Fruit fly (Drosophila melanogaster) whole organism, wandering third instar larva: ENCODE data around the gene Ir7f.

Experiments used
- Abd-B ChIP-seq: fragments of >200 bp; optimal IDR thresholded peaks from 2 replicates; lab custom pipeline; 2017; ENCODE audit warnings: missing biosample characterization, missing genetic modification characterization
- CG32264 ChIP-seq: fragments of 200-800 bp; sonication (Bioruptor generic); optimal IDR thresholded peaks from 2 replicates; lab custom pipeline; 2016; ENCODE audit warnings: missing biosample characterization, missing genetic modification characterization
- CG9705 ChIP-seq: fragments of 200-800 bp; sonication (Bioruptor generic); optimal IDR thresholded peaks from 2 replicates; lab custom pipeline; 2018; ENCODE audit warnings: missing biosample characterization, mild to moderate bottlenecking, missing genetic modification characterization
- CrebA ChIP-seq: fragments of 200-800 bp; sonication (Bioruptor generic); optimal IDR thresholded peaks from 2 replicates; lab custom pipeline; 2016; ENCODE audit warnings: missing biosample characterization, mild to moderate bottlenecking, missing genetic modification characterization, borderline replicate concordance
- Dfd ChIP-seq: fragments of >200 bp; optimal IDR thresholded peaks from 2 replicates; lab custom pipeline; 2017; ENCODE audit warnings: missing biosample characterization, missing genetic modification characterization
- Dif ChIP-seq: fragments of 200-275, 200-300 bp; sonication (Bioruptor generic); optimal IDR thresholded peaks from 2 replicates; lab custom pipeline; 2018; ENCODE audit warnings: missing biosample characterization, missing genetic modification characterization; ENCODE audit not compliant: partially characterized antibody
- GATAd ChIP-seq: sonication (Bioruptor generic); optimal IDR thresholded peaks from 2 replicates; lab custom pipeline; 2016; ENCODE audit warnings: missing biosample characterization, missing genetic modification characterization
- HLH106 ChIP-seq: fragments of 200-800 bp; optimal IDR thresholded peaks from 3 replicates; lab custom pipeline; 2019; ENCODE audit warnings: missing biosample characterization, mild to moderate bottlenecking, missing genetic modification characterization, moderate library complexity
- Hnf4 ChIP-seq: fragments of 200-800 bp; sonication (Bioruptor generic); optimal IDR thresholded peaks from 2 replicates; lab custom pipeline; 2016; ENCODE audit warnings: missing biosample characterization, mild to moderate bottlenecking, missing genetic modification characterization
- Hr78 ChIP-seq: fragments of >200 bp; optimal IDR thresholded peaks from 2 replicates; lab custom pipeline; 2017; ENCODE audit warnings: missing biosample characterization, missing genetic modification characterization
- Hr83 ChIP-seq: fragments of 200-300 bp; sonication (Bioruptor generic); optimal IDR thresholded peaks from 2 replicates; lab custom pipeline; 2016; ENCODE audit warnings: missing biosample characterization, mild to moderate bottlenecking, missing genetic modification characterization, moderate library complexity; ENCODE audit not compliant: poor library complexity, severe bottlenecking
- Jra ChIP-seq: sonication (Bioruptor generic); optimal IDR thresholded peaks from 2 replicates; lab custom pipeline; 2016; ENCODE audit warnings: missing biosample characterization, missing genetic modification characterization
- Mio ChIP-seq: sonication (Bioruptor generic); optimal IDR thresholded peaks from 2 replicates; lab custom pipeline; 2016; ENCODE audit warnings: missing biosample characterization, missing genetic modification characterization
- OdsH ChIP-seq: fragments of 200-800 bp; sonication (Bioruptor generic); optimal IDR thresholded peaks from 2 replicates; lab custom pipeline; 2016; ENCODE audit warnings: missing biosample characterization, mild to moderate bottlenecking, missing genetic modification characterization
- Rel ChIP-seq, 2 experiments: fragments of 200-800 bp; sonication (Bioruptor generic) in 1 of 2; optimal IDR thresholded peaks; 2 replicates in 1 of 2; 3 replicates in 1 of 2; lab custom pipeline; 2016 to 2019; ENCODE audit warnings: mild to moderate bottlenecking in 2 of 2, missing biosample characterization in 2 of 2, missing genetic modification characterization in 2 of 2, moderate library complexity in 1 of 2
- Sp1 ChIP-seq: fragments of 200-800 bp; sonication (Bioruptor generic); optimal IDR thresholded peaks from 3 replicates; lab custom pipeline; 2019; ENCODE audit warnings: missing biosample characterization, mild to moderate bottlenecking, missing genetic modification characterization, moderate library complexity
- Vsx2 ChIP-seq: fragments of 200-300, 225-300 bp; sonication (Bioruptor generic); optimal IDR thresholded peaks from 2 replicates; lab custom pipeline; 2018; ENCODE audit warnings: missing biosample characterization, missing genetic modification characterization; ENCODE audit not compliant: partially characterized antibody
- br ChIP-seq: fragments of 200-800 bp; sonication (Bioruptor generic); optimal IDR thresholded peaks from 2 replicates; lab custom pipeline; 2016; ENCODE audit warnings: missing biosample characterization, missing genetic modification characterization
- brk ChIP-seq: fragments of 200-800 bp; sonication (Bioruptor generic); optimal IDR thresholded peaks from 2 replicates; lab custom pipeline; 2016; ENCODE audit warnings: missing biosample characterization, mild to moderate bottlenecking, missing genetic modification characterization
- dl ChIP-seq, 2 experiments: fragments of 175-275, 200-275 bp in 1 of 2; fragments of 200-275 bp in 1 of 2; sonication (Bioruptor generic); optimal IDR thresholded peaks; lab custom pipeline; 2018; ENCODE audit warnings: mild to moderate bottlenecking in 2 of 2, missing biosample characterization in 2 of 2, missing genetic modification characterization in 2 of 2, moderate library complexity in 2 of 2; ENCODE audit not compliant: partially characterized antibody in 2 of 2, insufficient read depth in 1 of 2
- dmrt93B ChIP-seq: fragments of 200-800 bp; sonication (Bioruptor generic); optimal IDR thresholded peaks from 2 replicates; lab custom pipeline; 2018; ENCODE audit warnings: missing biosample characterization, mild to moderate bottlenecking, missing genetic modification characterization
- dsf ChIP-seq: sonication (Bioruptor generic); optimal IDR thresholded peaks from 2 replicates; lab custom pipeline; 2016; ENCODE audit warnings: missing biosample characterization, missing genetic modification characterization, borderline replicate concordance
- ey ChIP-seq: fragments of 200-800 bp; sonication (Bioruptor generic); optimal IDR thresholded peaks from 2 replicates; lab custom pipeline; 2016; ENCODE audit warnings: missing biosample characterization, missing genetic modification characterization
- foxo ChIP-seq, 2 experiments: fragments of 200-800 bp; sonication (Bioruptor generic); optimal IDR thresholded peaks; 2 replicates in 1 of 2; 3 replicates in 1 of 2; lab custom pipeline; 2016 to 2017; ENCODE audit warnings: missing biosample characterization in 2 of 2, missing genetic modification characterization in 2 of 2
- fru ChIP-seq: fragments of 200-800 bp; sonication (Bioruptor generic); optimal IDR thresholded peaks from 3 replicates; lab custom pipeline; 2016; ENCODE audit warnings: missing biosample characterization, mild to moderate bottlenecking, missing genetic modification characterization
- h ChIP-seq: fragments of 200-800 bp; sonication (Bioruptor generic); optimal IDR thresholded peaks from 3 replicates; lab custom pipeline; 2016; ENCODE audit warnings: missing biosample characterization, mild to moderate bottlenecking, missing genetic modification characterization
- jim ChIP-seq: fragments of 175-275, 200-325 bp; sonication (Bioruptor generic); optimal IDR thresholded peaks from 2 replicates; lab custom pipeline; 2016; ENCODE audit warnings: missing biosample characterization, mild to moderate bottlenecking, missing genetic modification characterization
- lola ChIP-seq: fragments of >200 bp; optimal IDR thresholded peaks from 2 replicates; lab custom pipeline; 2017; ENCODE audit warnings: missing biosample characterization, missing genetic modification characterization
- pan ChIP-seq: fragments of >200 bp; optimal IDR thresholded peaks from 2 replicates; lab custom pipeline; 2017
- psq ChIP-seq: fragments of 200-800 bp; sonication (Bioruptor generic); optimal IDR thresholded peaks from 3 replicates; lab custom pipeline; 2017; ENCODE audit warnings: missing biosample characterization, mild to moderate bottlenecking, missing genetic modification characterization, moderate library complexity
- rgr ChIP-seq: fragments of 200-800 bp; sonication (Bioruptor generic); optimal IDR thresholded peaks from 3 replicates; lab custom pipeline; 2016; ENCODE audit warnings: missing biosample characterization, mild to moderate bottlenecking, missing genetic modification characterization
- sage ChIP-seq: fragments of 200-800 bp; sonication (Bioruptor generic); optimal IDR thresholded peaks from 2 replicates; lab custom pipeline; 2016; ENCODE audit warnings: missing biosample characterization, mild to moderate bottlenecking, missing genetic modification characterization
- sv ChIP-seq: fragments of 200-800 bp; sonication (Bioruptor generic); optimal IDR thresholded peaks from 3 replicates; lab custom pipeline; 2016; ENCODE audit warnings: missing biosample characterization, missing genetic modification characterization
- tai ChIP-seq: sonication (Bioruptor generic); optimal IDR thresholded peaks from 2 replicates; lab custom pipeline; 2016; ENCODE audit warnings: missing biosample characterization, missing genetic modification characterization
- usp ChIP-seq: fragments of >200 bp; optimal IDR thresholded peaks from 2 replicates; lab custom pipeline; 2017; ENCODE audit warnings: missing biosample characterization, missing genetic modification characterization
- woc ChIP-seq: sonication (Bioruptor generic); optimal IDR thresholded peaks from 2 replicates; lab custom pipeline; 2016; ENCODE audit warnings: missing biosample characterization, mild to moderate bottlenecking, missing genetic modification characterization

Ir7f gene

dm6 chrX:7931028-7931549 is 47.3 kb upstream of the Ir7f start, which contains the start of gene mahe:
mahe (minus strand) TSS chrX:7931382.
- TF ChIP-seq Mio (GFP tag; lab: Kevin White, UChicago) (peak; percentile 7), tai (GFP tag; lab: Kevin White, UChicago) (no peak), br (GFP tag; lab: Kevin White, UChicago) (no peak), OdsH (no peak), Hnf4 (GFP tag; lab: Kevin White, UChicago) (no peak), dmrt93B (GFP tag; lab: Kevin White, UChicago) (no peak), lola (no peak), CG9705 (no peak), h (GFP tag; lab: Kevin White, UChicago) (peak; percentile 7), rgr (GFP tag; lab: Kevin White, UChicago) (peak; percentile 4), psq (no peak), GATAd (GFP tag; lab: Kevin White, UChicago) (no peak), Abd-B (GFP tag; lab: Kevin White, UChicago) (no peak), Dif (GFP tag; lab: Kevin White, UChicago) (peak; percentile 54), sage (no peak), Hr78 (GFP tag; lab: Kevin White, UChicago) (no peak), Sp1 (peak; percentile 8), fru (GFP tag; lab: Kevin White, UChicago) (no peak), woc (GFP tag; lab: Kevin White, UChicago) (no peak), Rel (GFP tag; optimal IDR thresholded peaks at IDR 0.05; lab: Kevin White, UChicago) (no peak), Rel (tag; optimal IDR thresholded peaks at IDR 0.05; lab: Kevin White, UChicago) (no peak), CrebA (GFP tag; lab: Kevin White, UChicago) (no peak), dsf (GFP tag; lab: Kevin White, UChicago) (no peak), CG32264 (GFP tag; lab: Kevin White, UChicago) (no peak), Hr83 (GFP tag; lab: Kevin White, UChicago) (no peak), usp (GFP tag; lab: Kevin White, UChicago) (no peak), pan (lab: Kevin White, UChicago) (no peak), foxo (GFP tag; optimal IDR thresholded peaks at IDR 0.05; lab: Kevin White, UChicago) (no peak), Vsx2 (GFP tag; lab: Kevin White, UChicago) (no peak), sv (no peak), dl (GFP tag; optimal IDR thresholded peaks at IDR 0.05; lab: Kevin White, UChicago; ENCODE audit: insufficient read depth in 1 of 2, partially characterized antibody in 2 of 2) (peak; percentile 7 to 47), ey (GFP tag; lab: Kevin White, UChicago) (no peak), brk (GFP tag; lab: Kevin White, UChicago) (peak; percentile 34), Jra (GFP tag; lab: Kevin White, UChicago) (no peak)

DNA sequence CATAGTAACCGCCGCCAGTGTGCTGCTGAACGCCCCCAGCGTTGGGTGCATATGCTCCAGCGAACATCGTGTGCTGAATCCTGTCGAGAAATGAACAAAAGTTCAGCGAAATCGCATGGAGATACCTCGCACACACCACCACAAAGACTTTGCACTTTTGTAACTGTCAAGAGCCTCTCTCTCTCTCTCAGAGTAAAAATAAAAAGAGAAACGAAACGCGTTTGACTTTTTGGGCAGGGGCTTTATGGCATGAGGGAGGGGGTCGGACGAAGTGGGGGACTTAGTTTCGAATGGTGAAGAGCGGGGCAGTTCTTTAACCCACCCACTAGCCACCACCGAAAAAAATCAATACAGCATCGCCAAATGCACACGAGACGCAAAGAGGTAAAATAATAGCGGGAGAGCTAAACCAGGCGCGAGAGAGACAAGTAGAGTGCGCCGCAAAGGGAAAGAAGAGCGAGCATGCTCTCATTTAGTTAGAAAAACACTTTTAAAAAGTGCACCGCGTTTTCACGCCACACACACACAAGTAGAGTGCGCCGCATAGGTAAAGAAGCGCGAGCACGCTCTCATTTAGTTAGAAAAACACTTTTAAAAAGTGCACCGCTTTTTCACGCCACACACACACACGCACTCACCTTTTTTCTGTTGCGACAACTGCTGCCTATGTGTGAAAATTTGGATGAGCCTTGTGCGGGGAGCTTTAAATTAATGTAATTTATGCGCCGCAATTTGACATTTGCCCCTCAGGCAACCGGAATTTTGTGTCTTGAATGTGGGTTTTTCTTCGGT is 46.6 kb upstream of the Ir7f start:
- TF ChIP-seq sv (no peak), Vsx2 (GFP tag; lab: Kevin White, UChicago) (no peak), Hnf4 (GFP tag; lab: Kevin White, UChicago) (peak; percentile 2), usp (GFP tag; lab: Kevin White, UChicago) (no peak), Dif (GFP tag; lab: Kevin White, UChicago) (peak; percentile 47), lola (no peak), Rel (GFP tag; optimal IDR thresholded peaks at IDR 0.05; lab: Kevin White, UChicago) (no peak), Rel (tag; optimal IDR thresholded peaks at IDR 0.05; lab: Kevin White, UChicago) (no peak), GATAd (GFP tag; lab: Kevin White, UChicago) (no peak), Sp1 (no peak), Dfd (GFP tag; lab: Kevin White, UChicago) (no peak), fru (GFP tag; lab: Kevin White, UChicago) (no peak), CG32264 (GFP tag; lab: Kevin White, UChicago) (no peak), CrebA (GFP tag; lab: Kevin White, UChicago) (no peak), pan (lab: Kevin White, UChicago) (no peak), Hr83 (GFP tag; lab: Kevin White, UChicago) (no peak), jim (no peak), dl (GFP tag; optimal IDR thresholded peaks at IDR 0.05; lab: Kevin White, UChicago; ENCODE audit: insufficient read depth in 1 of 2, partially characterized antibody in 2 of 2) (peak; percentile 10 to 64), HLH106 (no peak), rgr (GFP tag; lab: Kevin White, UChicago) (no peak), Mio (GFP tag; lab: Kevin White, UChicago) (no peak)
